Worm (Caenorhabditis elegans): ENCODE measurements around the gene Y53F4B.17.

ce11 chrII:15111352-15111751 is 52.9 kb downstream of the Y53F4B.17 start:
- TF ChIP-seq him-1 (tag; optimal IDR thresholded peaks at IDR 0.05) (no peak), W03F9.2 (tag; optimal IDR thresholded peaks at IDR 0.05) (no peak), dao-5 (tag; optimal IDR thresholded peaks at IDR 0.05) (no peak)
